Fruit fly (Drosophila melanogaster) whole organism: ENCODE results near the gene Nepl20.

Source experiments
- CG8478 ChIP-seq: fragments of >200 bp; optimal IDR thresholded peaks from 2 replicates; lab custom pipeline; 2018; ENCODE audit warnings: inconsistent platforms
- pan ChIP-seq: fragments of >200 bp; optimal IDR thresholded peaks from 2 replicates; lab custom pipeline; 2017
- psq ChIP-seq: fragments of >200 bp; optimal IDR thresholded peaks from 2 replicates; lab custom pipeline; 2017

dm6 chr3R:28904816-28905435 is 24.3 kb downstream of the Nepl20 start:
- no peak for TF ChIP-seq CG8478
- TF ChIP-seq pan (lab: Kevin White, UChicago), result no peak
- TF ChIP-seq psq, result no peak
